Fruit fly (Drosophila melanogaster): Measurements from ENCODE around the gene Got2.

The Got2 gene

DNA sequence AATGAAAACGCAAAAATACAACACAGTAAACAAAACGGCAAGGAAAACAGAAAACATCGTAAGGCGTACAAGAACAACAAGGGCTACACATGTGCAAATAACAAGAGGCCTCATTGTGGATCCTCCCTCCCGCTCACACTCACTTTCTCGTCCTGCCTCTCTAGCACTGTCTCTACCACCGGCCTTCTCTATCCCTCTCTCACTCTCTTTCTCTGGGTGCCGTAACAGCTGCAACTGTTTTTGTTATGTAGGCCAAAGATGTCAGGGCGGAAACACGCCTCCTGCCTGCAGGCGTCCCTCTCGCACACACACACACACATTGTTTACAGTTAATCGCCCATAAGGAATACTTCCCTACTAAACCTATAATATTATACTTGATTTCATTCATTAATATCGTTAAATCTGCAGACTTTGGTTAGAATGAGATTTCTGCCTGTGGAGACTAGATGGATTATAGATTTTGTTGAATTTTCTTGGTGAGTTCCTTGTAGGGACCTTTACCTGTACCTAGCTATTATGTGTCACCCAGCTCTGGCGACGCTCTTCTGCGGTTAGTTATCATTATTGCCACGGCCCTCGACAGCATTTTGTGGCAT, 26.4 kb upstream of the Got2 start (continued):
- TF ChIP-seq sens (GFP tag) = peak; percentile 30
- peak; percentile 33 for TF ChIP-seq D (optimal IDR thresholded peaks at IDR 0.05)
- TF ChIP-seq D (GFP tag; optimal IDR thresholded peaks at IDR 0.05) = no peak
- TF ChIP-seq prd (optimal IDR thresholded peaks at IDR 0.05) = no peak
- TF ChIP-seq prd (GFP tag; IDR thresholded peaks at IDR 0.05) = peak; percentile 38; the same call in 1 of the 3 replicates
- TF ChIP-seq trem (tag; optimal IDR thresholded peaks at IDR 0.05) = no peak
- TF ChIP-seq pros (GFP tag; optimal IDR thresholded peaks at IDR 0.05) = peak; percentile 51
- TF ChIP-seq CG4360 (GFP tag; IDR thresholded peaks at IDR 0.05) = peak; percentile 83
- TF ChIP-seq cg (GFP tag; optimal IDR thresholded peaks at IDR 0.05) = peak; percentile 16
- 0 out of 3 replicates have a peak, but pooled peaks have one; percentile 11 for TF ChIP-seq dysf (GFP tag; IDR thresholded peaks at IDR 0.05)
- no peak for TF ChIP-seq CG8765 (GFP tag; IDR thresholded peaks at IDR 0.05)
- peak; percentile 21 for TF ChIP-seq CG13894 (tag; optimal IDR thresholded peaks at IDR 0.05)
- TF ChIP-seq lab (GFP tag; optimal IDR thresholded peaks at IDR 0.05) = peak; percentile 16
- no peak for TF ChIP-seq lov (optimal IDR thresholded peaks at IDR 0.05)
- TF ChIP-seq lov (GFP tag; IDR thresholded peaks at IDR 0.05) = no peak
- 0 out of 3 replicates have a peak, but pooled peaks have one; percentile 15 for TF ChIP-seq CG7357 (GFP tag; IDR thresholded peaks at IDR 0.05)
- TF ChIP-seq ac (GFP tag; optimal IDR thresholded peaks at IDR 0.05) = peak; percentile 31
- TF ChIP-seq Trl (optimal IDR thresholded peaks at IDR 0.05) = peak; percentile 12 to 39
- TF ChIP-seq Trl (GFP tag; optimal IDR thresholded peaks at IDR 0.05) = no peak
- TF ChIP-seq fd102C (GFP tag; optimal IDR thresholded peaks at IDR 0.05) = peak; percentile 5
- no peak for TF ChIP-seq da (GFP tag; optimal IDR thresholded peaks at IDR 0.05)
- TF ChIP-seq Meics (GFP tag; optimal IDR thresholded peaks at IDR 0.05) = peak; percentile 4
- no peak for TF ChIP-seq Side (GFP tag; optimal IDR thresholded peaks at IDR 0.05)
- TF ChIP-seq Pdp1 (GFP tag; optimal IDR thresholded peaks at IDR 0.05) = peak in 1 of 2 experiments; percentile 12
- no peak for TF ChIP-seq sc (optimal IDR thresholded peaks at IDR 0.05)
- TF ChIP-seq sc (GFP tag; optimal IDR thresholded peaks at IDR 0.05) = no peak
- peak; percentile 27 for TF ChIP-seq CG12769 (tag; optimal IDR thresholded peaks at IDR 0.05)
- TF ChIP-seq twi (tag; optimal IDR thresholded peaks at IDR 0.05) = peak; percentile 88
- no peak for TF ChIP-seq CG17186 (GFP tag; optimal IDR thresholded peaks at IDR 0.05)
- TF ChIP-seq CG3065 (GFP tag; optimal IDR thresholded peaks at IDR 0.05) = peak; percentile 40

DNA sequence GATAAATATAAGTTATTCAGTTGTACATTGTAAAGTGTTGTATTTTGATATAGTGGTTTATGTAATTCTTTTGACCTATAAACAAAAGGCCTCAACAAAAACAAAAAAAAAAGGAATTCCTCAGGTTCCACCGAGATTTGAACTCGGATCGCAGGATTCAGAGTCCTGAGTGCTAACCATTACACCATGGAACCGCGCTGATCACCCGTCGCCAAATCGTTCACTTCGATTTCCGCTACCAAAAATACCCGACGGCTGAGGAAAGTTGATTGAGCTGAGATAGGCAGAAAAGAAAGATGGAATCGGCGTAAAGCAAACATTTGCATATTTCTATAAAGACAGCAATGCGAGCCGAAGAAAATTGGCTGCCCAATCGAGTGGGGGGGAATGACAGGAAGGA, 25.5 kb upstream of the Got2 start:
- 0 out of 3 replicates have a peak, but pooled peaks have one; percentile 34 for TF ChIP-seq CG7963 (GFP tag; IDR thresholded peaks at IDR 0.05; ENCODE audit: partially characterized antibody)
- no peak for TF ChIP-seq CG1602 (GFP tag; optimal IDR thresholded peaks at IDR 0.05)
- no peak for TF ChIP-seq E2f1 (GFP tag; IDR thresholded peaks at IDR 0.05)
- TF ChIP-seq scrt (GFP tag; optimal IDR thresholded peaks at IDR 0.05) = no peak
- no peak for TF ChIP-seq CG2889 (GFP tag; IDR thresholded peaks at IDR 0.05)
- 0 out of 3 replicates have a peak, but pooled peaks have one; percentile 35 for TF ChIP-seq zen2 (GFP tag; IDR thresholded peaks at IDR 0.05; ENCODE audit: partially characterized antibody)
- peak in 1 of 2 experiments; percentile 7 for TF ChIP-seq Pdp1 (GFP tag; optimal IDR thresholded peaks at IDR 0.05)
- TF ChIP-seq odd (GFP tag; optimal IDR thresholded peaks at IDR 0.05) = no peak
- TF ChIP-seq CG9932 (GFP tag; IDR thresholded peaks at IDR 0.05) = no peak
- peak; percentile 68; the same call in 1 of the 2 replicates for TF ChIP-seq bbx (GFP tag; IDR thresholded peaks at IDR 0.05; ENCODE audit: partially characterized antibody)
- TF ChIP-seq grn (GFP tag; optimal IDR thresholded peaks at IDR 0.05) = peak; percentile 55
- no peak for TF ChIP-seq MBD-R2 (GFP tag; IDR thresholded peaks at IDR 0.05)
- no peak for TF ChIP-seq CG10565 (GFP tag; optimal IDR thresholded peaks at IDR 0.05)
- TF ChIP-seq amos (GFP tag; IDR thresholded peaks at IDR 0.05; ENCODE audit: partially characterized antibody) = peak; percentile 78; the same call in 1 of the 2 replicates
- no peak for TF ChIP-seq hkb (optimal IDR thresholded peaks at IDR 0.05)
- TF ChIP-seq hkb (GFP tag; IDR thresholded peaks at IDR 0.05) = no peak
- TF ChIP-seq pum (GFP tag; optimal IDR thresholded peaks at IDR 0.05) = no peak
- TF ChIP-seq Bteb2 (GFP tag; optimal IDR thresholded peaks at IDR 0.05) = no peak
- TF ChIP-seq sna (GFP tag; IDR thresholded peaks at IDR 0.05; ENCODE audit: partially characterized antibody) = peak; percentile 26; the same call in 1 of the 2 replicates
- no peak for TF ChIP-seq nom (GFP tag; optimal IDR thresholded peaks at IDR 0.05)
- TF ChIP-seq CG15601 (tag; optimal IDR thresholded peaks at IDR 0.05) = no peak
- no peak for TF ChIP-seq Hr51 (GFP tag; optimal IDR thresholded peaks at IDR 0.05)
- TF ChIP-seq croc (GFP tag; conservative IDR thresholded peaks at IDR 0.05) = no peak

Measured in whole organism, embryonic.